Worm (Caenorhabditis elegans) whole organism, dauer: ENCODE measurements around the gene T24C4.2.

Source experiments
- unc-62 ChIP-seq: sonication (generic microtip); optimal IDR thresholded peaks from 2 replicates; lab custom pipeline; 2017; ENCODE audit warnings: missing biosample characterization, missing genetic modification reagents, missing genetic modification characterization

Gene T24C4.2

ce11 chrIII:869869-870268, at the start of gene T24C4.2:
T24C4.2 (minus strand) TSS chrIII:869969.
- no peak for TF ChIP-seq unc-62 (GFP tag; lab: Kevin White, UChicago)

ce11 chrIII:919322-919721, 49.6 kb upstream of the T24C4.2 start, which contains the start of gene F23H11.7:
F23H11.7 (minus strand) TSS chrIII:919422.
- TF ChIP-seq unc-62 (GFP tag; lab: Kevin White, UChicago), result no peak

ce11 chrIII:916897-917296, 47.1 kb upstream of the T24C4.2 start, which contains the start of gene idpp-13:
idpp-13 (minus strand) TSS chrIII:916997.
- no peak for TF ChIP-seq unc-62 (GFP tag; lab: Kevin White, UChicago)

- TF ChIP-seq unc-62 (GFP tag; lab: Kevin White, UChicago), result no peak
Measured at ce11 chrIII:910540-911311, 41.0 kb upstream of the T24C4.2 start, which contains the start of the genes F23H11.5 and bra-2. F23H11.5 (minus strand) TSS chrIII:910590. bra-2 (plus strand) TSS chrIII:911261.

ce11 chrIII:909540-909939, 39.8 kb upstream of the T24C4.2 start, which contains the start of gene crls-1:
crls-1 (minus strand) TSS chrIII:909902.
- no peak for TF ChIP-seq unc-62 (GFP tag; lab: Kevin White, UChicago)

- no peak for TF ChIP-seq unc-62 (GFP tag; lab: Kevin White, UChicago)
Measured at ce11 chrIII:907990-908389, 38.2 kb upstream of the T24C4.2 start.

- TF ChIP-seq unc-62 (GFP tag; lab: Kevin White, UChicago), result no peak
Measured at ce11 chrIII:907311-907710, 37.5 kb upstream of the T24C4.2 start, which contains the start of gene F23H11.4. F23H11.4 (minus strand) TSS chrIII:907539.

- no peak for TF ChIP-seq unc-62 (GFP tag; lab: Kevin White, UChicago)
Measured at ce11 chrIII:901600-902250, 32.0 kb upstream of the T24C4.2 start.

ce11 chrIII:901148-901547, 31.4 kb upstream of the T24C4.2 start, which contains the start of gene sucl-2:
sucl-2 (minus strand) TSS chrIII:901412.
- no peak for TF ChIP-seq unc-62 (GFP tag; lab: Kevin White, UChicago)

- TF ChIP-seq unc-62 (GFP tag; lab: Kevin White, UChicago), result no peak
Measured at ce11 chrIII:900134-900533, 30.4 kb upstream of the T24C4.2 start.

ce11 chrIII:896904-897303, 27.1 kb upstream of the T24C4.2 start:
- no peak for TF ChIP-seq unc-62 (GFP tag; lab: Kevin White, UChicago)

- no peak for TF ChIP-seq unc-62 (GFP tag; lab: Kevin White, UChicago)
Measured at ce11 chrIII:895525-895924, 25.8 kb upstream of the T24C4.2 start, which contains the start of the genes ztf-18 and F23H11.2. ztf-18 (minus strand) TSS chrIII:895712. F23H11.2 (plus strand) TSS chrIII:895747.

ce11 chrIII:891014-891413, 21.2 kb upstream of the T24C4.2 start, which contains the start of gene T24C4.10:
T24C4.10 (minus strand) TSS chrIII:891243.
- no peak for TF ChIP-seq unc-62 (GFP tag; lab: Kevin White, UChicago)

ce11 chrIII:888983-889549, 19.3 kb upstream of the T24C4.2 start:
- no peak for TF ChIP-seq unc-62 (GFP tag; lab: Kevin White, UChicago)

ce11 chrIII:887874-888299, 18.1 kb upstream of the T24C4.2 start:
- TF ChIP-seq unc-62 (GFP tag; lab: Kevin White, UChicago), result no peak

ce11 chrIII:886726-887125, 17.0 kb upstream of the T24C4.2 start, which contains the start of gene zer-1:
zer-1 (minus strand) TSS chrIII:886793.
- TF ChIP-seq unc-62 (GFP tag; lab: Kevin White, UChicago), result no peak
